Fruit fly (Drosophila melanogaster) whole organism, embryonic: ENCODE measurements around the gene CG5535.

Experiments used
- Atf3 ChIP-seq: fragments of 200-800 bp; sonication (Bioruptor generic); optimal IDR thresholded peaks from 3 replicates; lab custom pipeline; 2016; ENCODE audit warnings: missing biosample characterization, missing genetic modification characterization
- Bdp1 ChIP-seq: fragments of 200-800 bp; sonication (Bioruptor generic); optimal IDR thresholded peaks from 3 replicates; lab custom pipeline; 2016; ENCODE audit warnings: missing biosample characterization, missing genetic modification characterization
- CG10147 ChIP-seq: fragments of 200-800 bp; sonication (Bioruptor generic); optimal IDR thresholded peaks from 2 replicates; lab custom pipeline; 2019; ENCODE audit warnings: missing biosample characterization, mild to moderate bottlenecking, missing genetic modification characterization, moderate library complexity
- CG10959 ChIP-seq: fragments of 200-800 bp; sonication (Bioruptor generic); IDR thresholded peaks from 2 replicates; pipeline ENCODE4 v1.3.6; 2022; ENCODE audit warnings: missing biosample characterization, missing genetic modification characterization
- CG11247 ChIP-seq: fragments of 200-800 bp; sonication (Bioruptor generic); IDR thresholded peaks from 2 replicates; pipeline ENCODE4 v1.3.6; 2022; ENCODE audit warnings: missing biosample characterization, missing genetic modification characterization
- CG13424 ChIP-seq: fragments of 200-800 bp; sonication (Bioruptor generic); optimal IDR thresholded peaks from 2 replicates; lab custom pipeline; 2019; ENCODE audit warnings: missing biosample characterization, mild to moderate bottlenecking, missing genetic modification characterization, moderate library complexity
- CG14667 ChIP-seq: fragments of 200-800 bp; sonication (Bioruptor generic); IDR thresholded peaks from 2 replicates; pipeline ENCODE4 v1.3.6; 2022; ENCODE audit warnings: missing biosample characterization, missing genetic modification characterization
- CG16779 ChIP-seq: fragments of 200-800 bp; sonication (Bioruptor generic); IDR thresholded peaks from 2 replicates; pipeline ENCODE4 v1.3.6; 2022; ENCODE audit warnings: missing biosample characterization, missing genetic modification characterization
- CG18599 ChIP-seq: fragments of 200-800 bp; sonication (Bioruptor generic); optimal IDR thresholded peaks from 3 replicates; lab custom pipeline; 2017; ENCODE audit warnings: missing biosample characterization, missing genetic modification characterization, mild to moderate bottlenecking, moderate library complexity, missing genetic modification reagents
- CG2199 ChIP-seq: fragments of 200-800 bp; sonication (Bioruptor generic); IDR thresholded peaks from 3 replicates; pipeline ENCODE4 v1.3.6; 2022; ENCODE audit warnings: missing biosample characterization, missing genetic modification characterization
- CG3065 ChIP-seq: fragments of 200-800 bp; sonication (Bioruptor generic); optimal IDR thresholded peaks from 2 replicates; lab custom pipeline; 2016; ENCODE audit warnings: missing biosample characterization, missing genetic modification characterization
- CG31224 ChIP-seq: fragments of 200-800 bp; sonication (Bioruptor generic); IDR thresholded peaks from 2 replicates; pipeline ENCODE4 v1.3.6; 2022; ENCODE audit warnings: missing biosample characterization, missing genetic modification characterization
- CG31388 ChIP-seq: fragments of 200-800 bp; sonication (Bioruptor generic); optimal IDR thresholded peaks from 2 replicates; lab custom pipeline; 2016; ENCODE audit warnings: missing biosample characterization, missing genetic modification characterization
- CG6175 ChIP-seq: fragments of 200-800 bp; sonication (Bioruptor generic); IDR thresholded peaks from 3 replicates; pipeline ENCODE4 v1.3.6; 2022; ENCODE audit warnings: missing biosample characterization, missing genetic modification characterization
- CG6272 ChIP-seq: fragments of 200-800 bp; sonication (Bioruptor generic); IDR thresholded peaks from 2 replicates; pipeline ENCODE4 v1.3.6; 2022; ENCODE audit warnings: missing biosample characterization, missing genetic modification characterization
- CG6683 ChIP-seq: fragments of 200-800 bp; sonication (Bioruptor generic); optimal IDR thresholded peaks from 2 replicates; lab custom pipeline; 2017; ENCODE audit warnings: missing biosample characterization, mild to moderate bottlenecking, missing genetic modification characterization, missing genetic modification reagents
- CG6854 ChIP-seq: fragments of 200-800 bp; sonication (Bioruptor generic); optimal IDR thresholded peaks from 3 replicates; lab custom pipeline; 2017; ENCODE audit warnings: missing biosample characterization, mild to moderate bottlenecking, missing genetic modification characterization
- CG7372 ChIP-seq: fragments of 200-800 bp; sonication (Bioruptor generic); IDR thresholded peaks from 2 replicates; pipeline ENCODE4 v1.3.6; 2022; ENCODE audit warnings: missing biosample characterization, missing genetic modification characterization
- CG7786 ChIP-seq: fragments of 200-800 bp; sonication (Bioruptor generic); optimal IDR thresholded peaks from 2 replicates; lab custom pipeline; 2016; ENCODE audit warnings: missing biosample characterization, missing genetic modification characterization
- CG9609 ChIP-seq: fragments of 200-800 bp; sonication (Bioruptor generic); optimal IDR thresholded peaks from 3 replicates; lab custom pipeline; 2016; ENCODE audit warnings: missing biosample characterization, missing genetic modification characterization
- D19A ChIP-seq: fragments of 200-800 bp; optimal IDR thresholded peaks from 3 replicates; lab custom pipeline; 2019; ENCODE audit warnings: missing biosample characterization, mild to moderate bottlenecking, missing genetic modification characterization, moderate library complexity
- Dbx ChIP-seq: fragments of 200-800 bp; sonication (Bioruptor generic); IDR thresholded peaks from 3 replicates; pipeline ENCODE4 v1.3.6; 2022; ENCODE audit warnings: missing biosample characterization, missing genetic modification characterization
- Dek ChIP-seq: fragments of 200-800 bp; sonication (Bioruptor generic); optimal IDR thresholded peaks from 3 replicates; lab custom pipeline; 2019; ENCODE audit warnings: missing biosample characterization, mild to moderate bottlenecking, missing genetic modification characterization, moderate library complexity
- E2f2 ChIP-seq: fragments of 200-800 bp; sonication (Bioruptor generic); IDR thresholded peaks from 2 replicates; pipeline ENCODE4 v1.3.6; 2022; ENCODE audit warnings: missing biosample characterization, missing genetic modification characterization
- Eip74EF ChIP-seq, 2 experiments: fragments of 200-800 bp in 1 of 2; fragments of >200 bp in 1 of 2; sonication (Bioruptor generic) in 1 of 2; optimal IDR thresholded peaks; 2 replicates each; lab custom pipeline; 2017 to 2019; ENCODE audit warnings: missing biosample characterization in 2 of 2, missing genetic modification characterization in 2 of 2, mild to moderate bottlenecking in 1 of 2, moderate library complexity in 1 of 2
- Optix ChIP-seq: fragments of 200-800 bp; sonication (Bioruptor generic); IDR thresholded peaks from 3 replicates; pipeline ENCODE4 v1.3.6; 2022; ENCODE audit warnings: missing biosample characterization, missing genetic modification characterization
- Poxn ChIP-seq: fragments of 200-800 bp; sonication (Bioruptor generic); IDR thresholded peaks from 2 replicates; pipeline ENCODE4 v1.3.6; 2022; ENCODE audit warnings: missing biosample characterization, missing genetic modification characterization
- Six4 ChIP-seq: fragments of 200-800 bp; sonication (Bioruptor generic); optimal IDR thresholded peaks from 2 replicates; lab custom pipeline; 2016; ENCODE audit warnings: missing biosample characterization, missing genetic modification characterization
- Sox102F ChIP-seq: fragments of 200-800 bp; sonication (Bioruptor generic); optimal IDR thresholded peaks from 2 replicates; lab custom pipeline; 2018; ENCODE audit warnings: missing biosample characterization, mild to moderate bottlenecking, missing genetic modification characterization, moderate library complexity
- ara ChIP-seq: fragments of 200-800 bp; sonication (Bioruptor generic); IDR thresholded peaks from 2 replicates; pipeline ENCODE4 v1.3.6; 2022; ENCODE audit warnings: missing biosample characterization, missing genetic modification characterization
- bowl ChIP-seq: fragments of 200-800 bp; sonication (Bioruptor generic); IDR thresholded peaks from 2 replicates; pipeline ENCODE4 v1.3.6; 2022; ENCODE audit warnings: missing biosample characterization, missing genetic modification characterization
- cad ChIP-seq: fragments of >200 bp; optimal IDR thresholded peaks from 2 replicates; lab custom pipeline; 2017; ENCODE audit warnings: missing biosample characterization, missing genetic modification characterization
- cg ChIP-seq: fragments of 200-800 bp; sonication (Bioruptor generic); optimal IDR thresholded peaks from 3 replicates; lab custom pipeline; 2019; ENCODE audit warnings: missing biosample characterization, mild to moderate bottlenecking, missing genetic modification characterization, moderate library complexity
- crc ChIP-seq: fragments of 200-800 bp; sonication (Bioruptor generic); optimal IDR thresholded peaks from 2 replicates; lab custom pipeline; 2016; ENCODE audit warnings: missing biosample characterization, missing genetic modification characterization
- cwo ChIP-seq: fragments of 200-800 bp; sonication (Bioruptor generic); optimal IDR thresholded peaks from 3 replicates; lab custom pipeline; 2017; ENCODE audit warnings: missing biosample characterization, missing genetic modification characterization, mild to moderate bottlenecking, moderate library complexity, missing genetic modification reagents
- dati ChIP-seq: fragments of 200-800 bp; sonication (Bioruptor generic); IDR thresholded peaks from 2 replicates; pipeline ENCODE4 v1.3.6; 2022; ENCODE audit warnings: missing biosample characterization, missing genetic modification characterization
- dmrt99B ChIP-seq: fragments of 200-800 bp; sonication (Bioruptor generic); optimal IDR thresholded peaks from 2 replicates; lab custom pipeline; 2018; ENCODE audit warnings: missing biosample characterization, mild to moderate bottlenecking, missing genetic modification characterization, moderate library complexity
- dpn ChIP-seq, 2 experiments: fragments of 200-800 bp; sonication (Bioruptor generic); optimal IDR thresholded peaks; 3 replicates each; lab custom pipeline; 2016; ENCODE audit warnings: missing biosample characterization in 2 of 2, missing genetic modification characterization in 2 of 2
- esg ChIP-seq: fragments of 200-800 bp; sonication (Bioruptor generic); conservative IDR thresholded peaks from 2 replicates; pipeline ENCODE4 v1.3.6; 2022; ENCODE audit warnings: missing biosample characterization, missing genetic modification characterization
- gce ChIP-seq: fragments of 200-800 bp; sonication (Bioruptor generic); IDR thresholded peaks from 3 replicates; pipeline ENCODE4 v1.3.6; 2022; ENCODE audit warnings: missing biosample characterization, missing genetic modification characterization
- grau ChIP-seq: fragments of 200-800 bp; optimal IDR thresholded peaks from 3 replicates; lab custom pipeline; 2019; ENCODE audit warnings: missing biosample characterization, mild to moderate bottlenecking, missing genetic modification characterization, moderate library complexity
- klu ChIP-seq: fragments of 200-800 bp; sonication (Bioruptor generic); IDR thresholded peaks from 2 replicates; pipeline ENCODE4 v1.3.6; 2022; ENCODE audit warnings: missing biosample characterization, missing genetic modification characterization
- nmo ChIP-seq: fragments of 200-800 bp; sonication (Bioruptor generic); optimal IDR thresholded peaks from 2 replicates; lab custom pipeline; 2018; ENCODE audit warnings: missing biosample characterization, mild to moderate bottlenecking, missing genetic modification characterization, moderate library complexity
- odd ChIP-seq: fragments of 200-800 bp; sonication (Bioruptor generic); optimal IDR thresholded peaks from 2 replicates; lab custom pipeline; 2017; ENCODE audit warnings: missing biosample characterization, mild to moderate bottlenecking, missing genetic modification characterization
- pfk ChIP-seq: fragments of 200-800 bp; sonication (Bioruptor generic); optimal IDR thresholded peaks from 2 replicates; lab custom pipeline; 2018; ENCODE audit warnings: missing biosample characterization, mild to moderate bottlenecking, missing genetic modification characterization, moderate library complexity
- prd ChIP-seq, 3 experiments: fragments of >200 bp in 2 of 3; fragments of 200-800 bp in 1 of 3; sonication (Bioruptor generic) in 1 of 3; optimal IDR thresholded peaks in 2 of 3; IDR thresholded peaks in 1 of 3; 2 replicates in 2 of 3; 3 replicates in 1 of 3; pipeline versions ENCODE4 v1.3.6 to Lab custom; 2017 to 2022; ENCODE audit warnings: missing biosample characterization in 1 of 3, missing genetic modification characterization in 1 of 3
- rib ChIP-seq: fragments of 200-800 bp; sonication (Bioruptor generic); IDR thresholded peaks from 2 replicates; pipeline ENCODE4 v1.3.6; 2022; ENCODE audit warnings: missing biosample characterization, missing genetic modification characterization
- sens ChIP-seq: fragments of 200-800 bp; sonication (Bioruptor generic); peaks from one replicate; lab custom pipeline; 2016; ENCODE audit warnings: missing biosample characterization, missing genetic modification characterization
- sna ChIP-seq: fragments of 200-800 bp; sonication (Bioruptor generic); IDR thresholded peaks from 2 replicates; pipeline ENCODE4 v1.3.6; 2022; ENCODE audit warnings: missing biosample characterization, missing genetic modification characterization; ENCODE audit not compliant: partially characterized antibody
- sr ChIP-seq: fragments of 200-800 bp; sonication (Bioruptor generic); IDR thresholded peaks from 3 replicates; pipeline ENCODE4 v1.3.6; 2022; ENCODE audit warnings: missing biosample characterization, missing genetic modification characterization
- tup ChIP-seq: fragments of 200-800 bp; sonication (Bioruptor generic); optimal IDR thresholded peaks from 2 replicates; lab custom pipeline; 2016; ENCODE audit warnings: missing biosample characterization, mild to moderate bottlenecking, missing genetic modification characterization, moderate library complexity
- unc-4 ChIP-seq: fragments of 200-800 bp; sonication (Bioruptor generic); IDR thresholded peaks from 2 replicates; pipeline ENCODE4 v1.3.6; 2022; ENCODE audit warnings: missing biosample characterization, missing genetic modification characterization; ENCODE audit not compliant: partially characterized antibody

Gene CG5535

DNA sequence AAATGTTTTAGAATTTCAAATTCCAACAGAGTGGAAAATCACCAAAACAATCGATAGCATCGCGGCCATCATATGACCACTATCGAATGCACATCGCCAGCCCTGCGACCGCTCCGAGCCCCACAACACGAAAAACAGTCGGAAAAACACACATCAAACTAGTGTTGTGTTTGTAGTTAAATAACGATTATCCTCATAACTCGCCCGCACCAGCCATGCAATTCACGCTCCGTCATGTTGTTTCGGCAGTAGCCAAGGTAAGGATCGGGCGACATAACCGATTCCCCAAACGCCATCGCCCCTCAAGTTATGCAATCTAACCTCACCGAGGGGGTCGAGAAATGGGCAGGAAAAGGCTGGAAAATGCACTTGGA, 9.6 kb downstream of the CG5535 start (continued):
- TF ChIP-seq cwo (no peak), gce (no peak), E2f2 (peak; percentile 48), CG11247 (GFP tag; lab: Robert Waterston, UW) (0 out of 2 replicates have a peak, but pooled peaks have one; percentile 11), grau (no peak), Bdp1 (GFP tag; lab: Kevin White, UChicago) (no peak), pfk (GFP tag; lab: Kevin White, UChicago) (no peak), Sox102F (GFP tag; lab: Kevin White, UChicago) (no peak), CG13424 (tag; lab: Kevin White, UChicago) (no peak), CG7372 (GFP tag; lab: Robert Waterston, UW) (no peak), sens (GFP tag; lab: Kevin White, UChicago) (peak; percentile 76), Atf3 (GFP tag; lab: Kevin White, UChicago) (no peak), nmo (GFP tag; lab: Kevin White, UChicago) (no peak), CG9609 (GFP tag; lab: Kevin White, UChicago) (no peak), dmrt99B (tag; lab: Kevin White, UChicago) (no peak), CG31224 (GFP tag; lab: Robert Waterston, UW) (no peak), Dek (tag; lab: Kevin White, UChicago) (no peak), Six4 (GFP tag; lab: Kevin White, UChicago) (no peak), Optix (GFP tag; lab: Robert Waterston, UW) (no peak), CG6272 (GFP tag; lab: Robert Waterston, UW) (no peak), CG10147 (no peak), CG10959 (GFP tag; lab: Robert Waterston, UW) (no peak), CG7786 (no peak), dati (no peak), tup (GFP tag; lab: Kevin White, UChicago) (no peak), CG6854 (GFP tag; lab: Kevin White, UChicago) (no peak), klu (GFP tag; lab: Robert Waterston, UW) (no peak), esg (GFP tag; lab: Robert Waterston, UW) (no peak), D19A (no peak), CG16779 (no peak), cg (GFP tag; lab: Kevin White, UChicago) (no peak), rib (GFP tag; lab: Robert Waterston, UW) (no peak), Poxn (GFP tag; lab: Robert Waterston, UW) (no peak), dpn (GFP tag; optimal IDR thresholded peaks at IDR 0.05; lab: Kevin White, UChicago) (no peak), unc-4 (peak; percentile 70), ara (GFP tag; lab: Robert Waterston, UW) (no peak), bowl (GFP tag; lab: Robert Waterston, UW) (no peak), prd (optimal IDR thresholded peaks at IDR 0.05; lab: Kevin White, UChicago) (no peak), prd (GFP tag; IDR thresholded peaks at IDR 0.05; lab: Robert Waterston, UW) (no peak), crc (GFP tag; lab: Kevin White, UChicago) (no peak), CG18599 (no peak), CG6683 (GFP tag; lab: Kevin White, UChicago) (no peak), CG14667 (GFP tag; lab: Robert Waterston, UW) (no peak), cad (no peak), sr (GFP tag; lab: Robert Waterston, UW) (no peak), CG2199 (GFP tag; lab: Robert Waterston, UW) (no peak), CG31388 (GFP tag; lab: Kevin White, UChicago) (no peak), Dbx (GFP tag; lab: Robert Waterston, UW) (peak; percentile 6; the same call in 1 of the 3 replicates), odd (GFP tag; lab: Kevin White, UChicago) (no peak), sna (peak; percentile 60), CG6175 (GFP tag; lab: Robert Waterston, UW) (no peak), Eip74EF (GFP tag; optimal IDR thresholded peaks at IDR 0.05; lab: Kevin White, UChicago) (no peak), CG3065 (GFP tag; lab: Kevin White, UChicago) (no peak)
